Fruit fly (Drosophila melanogaster) ovary, adult (tissue): ENCODE results near the gene CG9588.

Source experiments
- CG17801 ChIP-seq: fragments of 200-800 bp; optimal IDR thresholded peaks from 2 replicates; lab custom pipeline; 2019; ENCODE audit warnings: missing biosample characterization, mild to moderate bottlenecking, missing genetic modification characterization, moderate library complexity; ENCODE audit not compliant: partially characterized antibody

CG9588 gene

dm6 chr3R:13709839-13710238 lies 33.4 kb upstream of the CG9588 start, which contains the start of gene Argp:
Argp (minus strand) TSS chr3R:13709939.
- TF ChIP-seq CG17801, result no peak

dm6 chr3R:13706457-13706856 lies 30.0 kb upstream of the CG9588 start, which contains the start of gene Adgf-C:
Adgf-C (plus strand) TSS chr3R:13706757.
- no peak for TF ChIP-seq CG17801

- TF ChIP-seq CG17801, result no peak
These were observed 28.9 kb upstream of the CG9588 start, which contains the start of gene Adgf-D for dm6 chr3R:13705292-13705885. Adgf-D (minus strand) TSS chr3R:13705402.

- TF ChIP-seq CG17801, result no peak
These were observed 24.3 kb upstream of the CG9588 start, which contains the start of gene f-cup for dm6 chr3R:13700738-13701137. f-cup (minus strand) TSS chr3R:13700838.

dm6 chr3R:13700192-13700591 lies 23.7 kb upstream of the CG9588 start, which contains the start of gene ninaB:
ninaB (plus strand) TSS chr3R:13700565.
- no peak for TF ChIP-seq CG17801

dm6 chr3R:13699350-13699749 lies 22.9 kb upstream of the CG9588 start:
- TF ChIP-seq CG17801, result no peak

dm6 chr3R:13693753-13694152 lies 17.3 kb upstream of the CG9588 start, which contains the start of gene CG14367:
CG14367 (plus strand) TSS chr3R:13694053.
- TF ChIP-seq CG17801, result no peak

- no peak for TF ChIP-seq CG17801
These were observed 10.1 kb upstream of the CG9588 start, which contains the start of gene omd for dm6 chr3R:13686371-13687211. omd (minus strand) TSS chr3R:13687210.

- TF ChIP-seq CG17801, result no peak
These were observed 9.5 kb upstream of the CG9588 start for dm6 chr3R:13685969-13686368.

- TF ChIP-seq CG17801, result no peak
These were observed 8.3 kb upstream of the CG9588 start for dm6 chr3R:13684569-13685402.

dm6 chr3R:13683624-13684568 lies 7.4 kb upstream of the CG9588 start, which contains the start of gene flfl:
flfl (plus strand) TSS chr3R:13683921.
- TF ChIP-seq CG17801, result peak; percentile 31

- TF ChIP-seq CG17801, result no peak
These were observed 6.6 kb upstream of the CG9588 start for dm6 chr3R:13682994-13683623.

- no peak for TF ChIP-seq CG17801
These were observed 1.9 kb downstream of the CG9588 start, which contains the start of gene Task6 for dm6 chr3R:13674492-13675033. Task6 (minus strand) TSS chr3R:13674542.

- no peak for TF ChIP-seq CG17801
These were observed 3.6 kb downstream of the CG9588 start for dm6 chr3R:13672898-13673297.
